Worm (Caenorhabditis elegans) whole organism, L2 larva: ENCODE data around the gene gplb-1.

Source experiments
- ama-1 ChIP-seq: fragments of 150-350 bp; optimal IDR thresholded peaks from 2 replicates; lab custom pipeline; 2018; ENCODE audit warnings: inconsistent platforms
- egl-27 ChIP-seq: sonication (generic microtip); optimal IDR thresholded peaks from 3 replicates; lab custom pipeline; 2017; ENCODE audit warnings: missing biosample characterization, missing genetic modification reagents, missing genetic modification characterization
- elt-3 ChIP-seq: sonication (generic microtip); optimal IDR thresholded peaks from 2 replicates; lab custom pipeline; 2017; ENCODE audit warnings: missing biosample characterization, missing genetic modification characterization
- lsy-2 ChIP-seq, 2 experiments: fragments of 150-350 bp in 1 of 2; sonication (generic microtip) in 1 of 2; optimal IDR thresholded peaks; 2 replicates each; lab custom pipeline; 2014 to 2017; ENCODE audit warnings: missing biosample characterization in 2 of 2, missing genetic modification characterization in 2 of 2
- skn-1 ChIP-seq: sonication (generic microtip); optimal IDR thresholded peaks from 2 replicates; lab custom pipeline; 2017; ENCODE audit warnings: missing biosample characterization, missing genetic modification characterization
- unc-62 ChIP-seq: fragments of 150-350 bp; optimal IDR thresholded peaks from 2 replicates; lab custom pipeline; 2014; ENCODE audit warnings: missing biosample characterization, missing genetic modification reagents, missing genetic modification characterization
- ztf-11 ChIP-seq: sonication (generic microtip); optimal IDR thresholded peaks from 2 replicates; lab custom pipeline; 2017; ENCODE audit warnings: missing biosample characterization, missing genetic modification characterization

- TF ChIP-seq ama-1 (lab: Kevin White, UChicago) (no peak), unc-62 (no peak), ztf-11 (no peak), elt-3 (tag; lab: Kevin White, UChicago) (no peak), skn-1 (tag; lab: Kevin White, UChicago) (no peak), lsy-2 (tag; optimal IDR thresholded peaks at IDR 0.05; lab: Kevin White, UChicago) (no peak), egl-27 (tag; lab: Kevin White, UChicago) (no peak)
These were observed 35.8 kb downstream of the gplb-1 start for ce11 chrV:8435292-8435691.
